Worm (Caenorhabditis elegans) whole organism, early embryonic: ENCODE measurements around the gene C14F11.7.

Experiments used
- aly-1 ChIP-seq: sonication (generic microtip); optimal IDR thresholded peaks from 2 replicates; lab custom pipeline; 2016; ENCODE audit warnings: missing genetic modification characterization, missing compliant biosample characterization
- ama-1 ChIP-seq: fragments of 150-350 bp; optimal IDR thresholded peaks from 2 replicates; lab custom pipeline; 2014
- ceh-13 ChIP-seq: fragments of 200-800 bp; sonication (Bioruptor generic); optimal IDR thresholded peaks from 2 replicates; lab custom pipeline; 2018; ENCODE audit warnings: mild to moderate bottlenecking, missing genetic modification characterization, missing compliant biosample characterization
- ets-7 ChIP-seq: sonication (generic microtip); optimal IDR thresholded peaks from 2 replicates; lab custom pipeline; 2016; ENCODE audit warnings: missing genotype, missing genetic modification characterization, missing compliant biosample characterization
- pes-1 ChIP-seq: fragments of 200-800 bp; sonication (Bioruptor generic); IDR thresholded peaks from 2 replicates; pipeline ENCODE4 v1.3.6; 2022; ENCODE audit warnings: missing genetic modification reagents, missing genetic modification characterization, missing compliant biosample characterization
- tbx-37 ChIP-seq: fragments of 200-800 bp; sonication (Bioruptor generic); conservative IDR thresholded peaks from 2 replicates; pipeline ENCODE4 v1.3.6; 2022; ENCODE audit warnings: missing genetic modification reagents, missing genetic modification characterization, missing compliant biosample characterization

ce11 chrX:6203315-6203714 is 5.0 kb downstream of the C14F11.7 start:
- no peak for TF ChIP-seq pes-1 (GFP tag; lab: Robert Waterston, UW)
- no peak for TF ChIP-seq ceh-13 (GFP tag; lab: Kevin White, UChicago)
- TF ChIP-seq tbx-37 (GFP tag; lab: Robert Waterston, UW), result no peak
- TF ChIP-seq aly-1 (tag; lab: Kevin White, UChicago), result no peak
- no peak for TF ChIP-seq ama-1 (lab: Kevin White, UChicago)
- no peak for TF ChIP-seq ets-7 (tag; lab: Kevin White, UChicago)
